Worm (Caenorhabditis elegans) whole organism, L2 larva: ENCODE results near the gene rgs-2.

Experiments used
- C34F6.9 ChIP-seq: fragments of 150-350 bp; optimal IDR thresholded peaks from 2 replicates; lab custom pipeline; 2014; ENCODE audit warnings: missing biosample characterization, missing genetic modification characterization
- F13H6.1 ChIP-seq: sonication (generic microtip); optimal IDR thresholded peaks from 2 replicates; lab custom pipeline; 2016; ENCODE audit warnings: missing genetic modification characterization, missing compliant biosample characterization
- Y55F3AM.14 ChIP-seq: fragments of 200-800 bp; sonication (Bioruptor generic); optimal IDR thresholded peaks from 2 replicates; lab custom pipeline; 2018; ENCODE audit warnings: mild to moderate bottlenecking, missing genetic modification characterization, missing compliant biosample characterization
- ZK546.5 ChIP-seq: sonication (generic microtip); optimal IDR thresholded peaks from 2 replicates; lab custom pipeline; 2017; ENCODE audit warnings: missing biosample characterization, missing genetic modification characterization
- alr-1 ChIP-seq: fragments of 150-350 bp; optimal IDR thresholded peaks from 2 replicates; lab custom pipeline; 2014; ENCODE audit warnings: missing biosample characterization, missing genetic modification characterization
- aly-2 ChIP-seq: fragments of 150-350 bp; optimal IDR thresholded peaks from 2 replicates; lab custom pipeline; 2014; ENCODE audit warnings: missing biosample characterization, missing genetic modification characterization
- ama-1 ChIP-seq: fragments of 150-350 bp; optimal IDR thresholded peaks from 2 replicates; lab custom pipeline; 2018; ENCODE audit warnings: inconsistent platforms
- blmp-1 ChIP-seq: sonication (generic microtip); optimal IDR thresholded peaks from 2 replicates; lab custom pipeline; 2017; ENCODE audit warnings: missing genetic modification characterization, mild to moderate bottlenecking, missing compliant biosample characterization, antibody characterized with exemption, moderate library complexity; ENCODE audit not compliant: insufficient read depth
- ceh-82 ChIP-seq: fragments of 150-350 bp; optimal IDR thresholded peaks from 2 replicates; lab custom pipeline; 2014; ENCODE audit warnings: missing biosample characterization, missing genetic modification characterization
- crh-2 ChIP-seq: sonication (generic microtip); optimal IDR thresholded peaks from 2 replicates; lab custom pipeline; 2017; ENCODE audit warnings: missing biosample characterization, missing genetic modification characterization
- egl-27 ChIP-seq: sonication (generic microtip); optimal IDR thresholded peaks from 3 replicates; lab custom pipeline; 2017; ENCODE audit warnings: missing biosample characterization, missing genetic modification reagents, missing genetic modification characterization
- elt-1 ChIP-seq: fragments of 150-350 bp; optimal IDR thresholded peaks from 2 replicates; lab custom pipeline; 2014; ENCODE audit warnings: missing biosample characterization, missing genetic modification characterization
- elt-3 ChIP-seq: sonication (generic microtip); optimal IDR thresholded peaks from 2 replicates; lab custom pipeline; 2017; ENCODE audit warnings: missing biosample characterization, missing genetic modification characterization
- fos-1 ChIP-seq: fragments of 150-350 bp; optimal IDR thresholded peaks from 2 replicates; lab custom pipeline; 2014; ENCODE audit warnings: missing biosample characterization, missing genetic modification characterization
- gmeb-1 ChIP-seq: fragments of 150-350 bp; optimal IDR thresholded peaks from 2 replicates; lab custom pipeline; 2014; ENCODE audit warnings: missing biosample characterization, missing genetic modification characterization
- lin-11 ChIP-seq: fragments of 150-350 bp; sonication (generic microtip); optimal IDR thresholded peaks from 2 replicates; lab custom pipeline; 2014; ENCODE audit warnings: missing biosample characterization, missing genetic modification characterization, inconsistent platforms, mixed read lengths
- lin-13 ChIP-seq: fragments of 150-350 bp; optimal IDR thresholded peaks from 2 replicates; lab custom pipeline; 2014; ENCODE audit warnings: missing biosample characterization, missing genetic modification reagents, missing genetic modification characterization
- lin-39 ChIP-seq: fragments of 150-350 bp; optimal IDR thresholded peaks from 2 replicates; lab custom pipeline; 2014; ENCODE audit warnings: missing biosample characterization, missing genetic modification reagents, missing genetic modification characterization
- lsy-2 ChIP-seq, 2 experiments: fragments of 150-350 bp in 1 of 2; sonication (generic microtip) in 1 of 2; optimal IDR thresholded peaks; 2 replicates each; lab custom pipeline; 2014 to 2017; ENCODE audit warnings: missing biosample characterization in 2 of 2, missing genetic modification characterization in 2 of 2
- mab-5 ChIP-seq: fragments of 150-350 bp; optimal IDR thresholded peaks from 2 replicates; lab custom pipeline; 2014; ENCODE audit warnings: missing biosample characterization, missing genetic modification characterization
- mbf-1 ChIP-seq: sonication (generic microtip); optimal IDR thresholded peaks from 2 replicates; lab custom pipeline; 2017; ENCODE audit warnings: missing biosample characterization, missing genetic modification characterization
- mdl-1 ChIP-seq, 2 experiments: fragments of 150-350 bp in 1 of 2; sonication (generic microtip) in 1 of 2; optimal IDR thresholded peaks; 2 replicates each; lab custom pipeline; 2017; ENCODE audit warnings: missing biosample characterization in 2 of 2, missing genetic modification characterization in 2 of 2
- nhr-10 ChIP-seq: sonication (generic microtip); optimal IDR thresholded peaks from 2 replicates; lab custom pipeline; 2017; ENCODE audit warnings: missing biosample characterization, missing genetic modification characterization
- nhr-11 ChIP-seq: fragments of 150-350 bp; optimal IDR thresholded peaks from 2 replicates; lab custom pipeline; 2014; ENCODE audit warnings: missing biosample characterization, missing genetic modification characterization
- nhr-129 ChIP-seq: fragments of 150-350 bp; optimal IDR thresholded peaks from 2 replicates; lab custom pipeline; 2014; ENCODE audit warnings: missing biosample characterization, missing genetic modification characterization
- nhr-21 ChIP-seq: fragments of 150-350 bp; optimal IDR thresholded peaks from 2 replicates; lab custom pipeline; 2014; ENCODE audit warnings: missing biosample characterization, missing genetic modification characterization
- nhr-23 ChIP-seq: fragments of 150-350 bp; optimal IDR thresholded peaks from 2 replicates; lab custom pipeline; 2014; ENCODE audit warnings: missing biosample characterization, missing genetic modification reagents, missing genetic modification characterization
- nhr-237 ChIP-seq: fragments of 150-350 bp; optimal IDR thresholded peaks from 2 replicates; lab custom pipeline; 2014; ENCODE audit warnings: missing biosample characterization, missing genetic modification characterization
- nhr-25 ChIP-seq: fragments of 150-350 bp; sonication (generic microtip); optimal IDR thresholded peaks from 3 replicates; lab custom pipeline; 2014; ENCODE audit warnings: missing biosample characterization, missing genetic modification characterization
- nhr-6 ChIP-seq: fragments of 150-350 bp; optimal IDR thresholded peaks from 2 replicates; lab custom pipeline; 2014; ENCODE audit warnings: missing biosample characterization, missing genetic modification characterization
- nhr-77 ChIP-seq: fragments of 150-350 bp; optimal IDR thresholded peaks from 2 replicates; lab custom pipeline; 2014; ENCODE audit warnings: missing biosample characterization, missing genetic modification characterization
- peb-1 ChIP-seq: fragments of 150-350 bp; optimal IDR thresholded peaks from 2 replicates; lab custom pipeline; 2014; ENCODE audit warnings: missing biosample characterization, missing genetic modification characterization
- sem-4 ChIP-seq: fragments of 150-350 bp; optimal IDR thresholded peaks from 2 replicates; lab custom pipeline; 2014; ENCODE audit warnings: missing biosample characterization, missing genetic modification reagents, missing genetic modification characterization
- sma-3 ChIP-seq: sonication (generic microtip); optimal IDR thresholded peaks from 2 replicates; lab custom pipeline; 2016; ENCODE audit warnings: missing genetic modification reagents, missing genetic modification characterization, missing compliant biosample characterization
- sma-9 ChIP-seq, 2 experiments: fragments of 150-350 bp in 1 of 2; sonication (generic microtip) in 1 of 2; optimal IDR thresholded peaks; 2 replicates each; lab custom pipeline; 2014 to 2016; ENCODE audit warnings: missing genetic modification characterization in 2 of 2, mild to moderate bottlenecking in 1 of 2, missing biosample characterization in 1 of 2, missing compliant biosample characterization in 1 of 2, missing genetic modification reagents in 1 of 2, moderate library complexity in 1 of 2
- snpc-4 ChIP-seq: fragments of 150-350 bp; optimal IDR thresholded peaks from 2 replicates; lab custom pipeline; 2014; ENCODE audit warnings: missing biosample characterization, missing genetic modification characterization
- unc-55 ChIP-seq: fragments of 150-350 bp; sonication (generic microtip); optimal IDR thresholded peaks from 3 replicates; lab custom pipeline; 2014; ENCODE audit warnings: missing biosample characterization, missing genetic modification reagents, missing genetic modification characterization
- unc-62 ChIP-seq: fragments of 150-350 bp; optimal IDR thresholded peaks from 2 replicates; lab custom pipeline; 2014; ENCODE audit warnings: missing biosample characterization, missing genetic modification reagents, missing genetic modification characterization
- zag-1 ChIP-seq: fragments of 150-350 bp; optimal IDR thresholded peaks from 2 replicates; lab custom pipeline; 2014; ENCODE audit warnings: missing biosample characterization, missing genetic modification characterization
- ztf-1 ChIP-seq: fragments of 200-800 bp; sonication (Bioruptor generic); conservative IDR thresholded peaks from 2 replicates; pipeline ENCODE4 v1.3.6; 2022; ENCODE audit warnings: missing genetic modification characterization, missing compliant biosample characterization

rgs-2 gene

ce11 chrX:12690346-12690745, 22.1 kb upstream of the rgs-2 start:
- TF ChIP-seq ama-1 (lab: Kevin White, UChicago) (no peak), nhr-25 (tag; lab: Kevin White, UChicago) (no peak), Y55F3AM.14 (GFP tag; lab: Kevin White, UChicago) (peak; percentile 15), crh-2 (peak; percentile 50), sem-4 (peak; percentile 0), nhr-129 (tag; lab: Kevin White, UChicago) (peak; percentile 41), lsy-2 (tag; optimal IDR thresholded peaks at IDR 0.05; lab: Kevin White, UChicago) (peak in 1 of 2 experiments; percentile 30), nhr-77 (tag; lab: Kevin White, UChicago) (no peak), ztf-1 (no peak), nhr-23 (peak; percentile 19), nhr-6 (tag; lab: Kevin White, UChicago) (no peak), nhr-21 (tag; lab: Kevin White, UChicago) (no peak), aly-2 (tag; lab: Kevin White, UChicago) (no peak), ZK546.5 (tag; lab: Kevin White, UChicago) (no peak), egl-27 (tag; lab: Kevin White, UChicago) (peak; percentile 55), nhr-11 (tag; lab: Kevin White, UChicago) (no peak), nhr-237 (tag; lab: Kevin White, UChicago) (no peak), unc-55 (GFP tag; lab: Kevin White, UChicago) (peak; percentile 57), sma-3 (GFP tag; lab: Kevin White, UChicago) (no peak), elt-3 (tag; lab: Kevin White, UChicago) (no peak), lin-11 (tag; lab: Kevin White, UChicago) (no peak), peb-1 (tag; lab: Kevin White, UChicago) (no peak), lin-13 (GFP tag; lab: Kevin White, UChicago) (peak; percentile 39), C34F6.9 (peak; percentile 10), lin-39 (tag; lab: Kevin White, UChicago) (peak; percentile 84), unc-62 (GFP tag; lab: Kevin White, UChicago) (peak; percentile 91), gmeb-1 (tag; lab: Kevin White, UChicago) (no peak), mbf-1 (tag; lab: Kevin White, UChicago) (no peak), zag-1 (tag; lab: Kevin White, UChicago) (peak; percentile 93), alr-1 (tag; lab: Kevin White, UChicago) (peak; percentile 58), elt-1 (tag; lab: Kevin White, UChicago) (no peak), mab-5 (tag; lab: Kevin White, UChicago) (peak; percentile 91), ceh-82 (tag; lab: Kevin White, UChicago) (no peak), sma-9 (GFP tag; optimal IDR thresholded peaks at IDR 0.05; lab: Kevin White, UChicago) (peak; percentile 49), sma-9 (tag; optimal IDR thresholded peaks at IDR 0.05; lab: Kevin White, UChicago) (no peak), F13H6.1 (tag; lab: Kevin White, UChicago) (peak; percentile 36)
- TF ChIP-seq, all 48 proteins: peak for 17

DNA sequence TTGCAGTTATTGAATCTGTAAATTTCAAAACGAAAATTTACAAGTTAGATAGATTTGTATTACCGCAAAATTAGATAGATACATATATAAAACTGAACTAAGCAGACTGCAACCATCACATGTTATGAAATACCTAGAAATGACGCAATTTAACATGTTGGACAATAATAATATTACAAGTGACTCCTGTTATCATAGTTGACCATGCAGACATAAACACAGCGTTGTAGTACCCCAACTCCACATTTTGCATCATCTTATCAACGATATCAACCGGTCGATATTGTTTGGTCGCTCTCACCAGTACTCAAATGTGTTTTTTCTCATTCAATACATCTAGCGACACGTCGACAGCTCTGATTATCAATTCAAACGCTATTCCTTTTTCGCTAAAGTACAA, 21.1 kb upstream of the rgs-2 start, which contains the start of gene ugt-50:
ugt-50 (plus strand) TSS at position 268 of the 400 bp plus-strand sequence.
- TF ChIP-seq blmp-1 (tag; lab: Kevin White, UChicago) (no peak), nhr-129 (tag; lab: Kevin White, UChicago) (peak; percentile 99), nhr-11 (tag; lab: Kevin White, UChicago) (no peak), mbf-1 (tag; lab: Kevin White, UChicago) (no peak), F13H6.1 (tag; lab: Kevin White, UChicago) (peak; percentile 16), snpc-4 (tag; lab: Kevin White, UChicago) (no peak), fos-1 (peak; percentile 39), lsy-2 (tag; optimal IDR thresholded peaks at IDR 0.05; lab: Kevin White, UChicago) (peak in 1 of 2 experiments; percentile 10), crh-2 (peak; percentile 65), ztf-1 (no peak), nhr-77 (tag; lab: Kevin White, UChicago) (no peak), unc-55 (GFP tag; lab: Kevin White, UChicago) (peak; percentile 14), lin-13 (GFP tag; lab: Kevin White, UChicago) (no peak), ceh-82 (tag; lab: Kevin White, UChicago) (no peak), lin-39 (tag; lab: Kevin White, UChicago) (no peak), alr-1 (tag; lab: Kevin White, UChicago) (no peak), nhr-25 (tag; lab: Kevin White, UChicago) (peak; percentile 11), nhr-10 (tag; lab: Kevin White, UChicago) (no peak), sma-9 (GFP tag; optimal IDR thresholded peaks at IDR 0.05; lab: Kevin White, UChicago) (peak; percentile 73), sma-9 (tag; optimal IDR thresholded peaks at IDR 0.05; lab: Kevin White, UChicago) (no peak), mdl-1 (tag; optimal IDR thresholded peaks at IDR 0.05; lab: Kevin White, UChicago) (no peak), sma-3 (GFP tag; lab: Kevin White, UChicago) (peak; percentile 29)
- TF ChIP-seq, all 48 proteins: peak for 9
